Fruit fly (Drosophila melanogaster) whole organism, embryonic: ENCODE results near the gene sun.
A peak's percentile ranks its signal among the peaks of the same experiment; 100 is the strongest.

Experiments used
- BEAF-32 ChIP-seq: fragments of 200-800 bp; sonication (Bioruptor generic); optimal IDR thresholded peaks from 3 replicates; lab custom pipeline; 2017; ENCODE audit warnings: missing biosample characterization, missing genetic modification characterization, mild to moderate bottlenecking, moderate library complexity, missing genetic modification reagents
- CG10979 ChIP-seq: fragments of 200-800 bp; sonication (Bioruptor generic); optimal IDR thresholded peaks from 2 replicates; lab custom pipeline; 2018; ENCODE audit warnings: missing biosample characterization, mild to moderate bottlenecking, missing genetic modification characterization, moderate library complexity
- CG12391 ChIP-seq: fragments of 200-800 bp; sonication (Bioruptor generic); optimal IDR thresholded peaks from 3 replicates; lab custom pipeline; 2018; ENCODE audit warnings: missing biosample characterization, mild to moderate bottlenecking, missing genetic modification characterization, moderate library complexity
- CG13424 ChIP-seq: fragments of 200-800 bp; sonication (Bioruptor generic); optimal IDR thresholded peaks from 2 replicates; lab custom pipeline; 2019; ENCODE audit warnings: missing biosample characterization, mild to moderate bottlenecking, missing genetic modification characterization, moderate library complexity
- CG15011 ChIP-seq: fragments of 200-800 bp; sonication (Bioruptor generic); optimal IDR thresholded peaks from 3 replicates; lab custom pipeline; 2018; ENCODE audit warnings: missing biosample characterization, mild to moderate bottlenecking, missing genetic modification characterization
- CG15479 ChIP-seq: fragments of 200-800 bp; sonication (Bioruptor generic); optimal IDR thresholded peaks from 3 replicates; lab custom pipeline; 2019; ENCODE audit warnings: missing biosample characterization, mild to moderate bottlenecking, missing genetic modification characterization, moderate library complexity
- CG15601 ChIP-seq: fragments of 200-800 bp; sonication (Bioruptor generic); optimal IDR thresholded peaks from 3 replicates; lab custom pipeline; 2019; ENCODE audit warnings: missing biosample characterization, mild to moderate bottlenecking, missing genetic modification characterization, moderate library complexity
- CG17361 ChIP-seq: fragments of 200-800 bp; sonication (Bioruptor generic); IDR thresholded peaks from 3 replicates; pipeline ENCODE4 v1.3.6; 2022; ENCODE audit warnings: missing biosample characterization, missing genetic modification characterization
- CG18262 ChIP-seq: fragments of 200-800 bp; optimal IDR thresholded peaks from 3 replicates; lab custom pipeline; 2019; ENCODE audit warnings: missing biosample characterization, mild to moderate bottlenecking, missing genetic modification characterization, moderate library complexity
- CG3065 ChIP-seq: fragments of 200-800 bp; sonication (Bioruptor generic); optimal IDR thresholded peaks from 2 replicates; lab custom pipeline; 2016; ENCODE audit warnings: missing biosample characterization, missing genetic modification characterization
- CG32767 ChIP-seq: fragments of 200-800 bp; sonication (Bioruptor generic); IDR thresholded peaks from 2 replicates; pipeline ENCODE4 v1.3.6; 2022; ENCODE audit warnings: missing biosample characterization, missing genetic modification characterization
- CG3281 ChIP-seq: fragments of 200-800 bp; sonication (Bioruptor generic); optimal IDR thresholded peaks from 3 replicates; lab custom pipeline; 2017; ENCODE audit warnings: missing biosample characterization, mild to moderate bottlenecking, missing genetic modification characterization
- CG3726 ChIP-seq: fragments of 200-800 bp; sonication (Bioruptor generic); IDR thresholded peaks from 3 replicates; pipeline ENCODE4, ENCODE4 v1.3.6; 2022; ENCODE audit warnings: missing biosample characterization, missing genetic modification characterization
- CG3838 ChIP-seq: fragments of 200-800 bp; sonication (Bioruptor generic); optimal IDR thresholded peaks from 3 replicates; lab custom pipeline; 2016; ENCODE audit warnings: missing biosample characterization, missing genetic modification characterization
- CG4360 ChIP-seq: fragments of 200-800 bp; sonication (Bioruptor generic); IDR thresholded peaks from 2 replicates; pipeline ENCODE4 v1.3.6; 2022; ENCODE audit warnings: missing biosample characterization, missing genetic modification characterization
- CG6813 ChIP-seq: fragments of 200-800 bp; sonication (Bioruptor generic); optimal IDR thresholded peaks from 2 replicates; lab custom pipeline; 2017; ENCODE audit warnings: missing biosample characterization, missing genetic modification characterization, mild to moderate bottlenecking, moderate library complexity, missing genetic modification reagents
- CG8089 ChIP-seq: fragments of 200-800 bp; sonication (Bioruptor generic); optimal IDR thresholded peaks from 3 replicates; lab custom pipeline; 2016; ENCODE audit warnings: missing biosample characterization, missing genetic modification characterization
- CG8765 ChIP-seq: fragments of 200-800 bp; sonication (Bioruptor generic); IDR thresholded peaks from 2 replicates; pipeline ENCODE4 v1.3.6; 2022; ENCODE audit warnings: missing biosample characterization, missing genetic modification characterization
- Dp ChIP-seq: fragments of 200-800 bp; sonication (Bioruptor generic); optimal IDR thresholded peaks from 2 replicates; lab custom pipeline; 2018; ENCODE audit warnings: missing biosample characterization, mild to moderate bottlenecking, missing genetic modification characterization, moderate library complexity
- Dref ChIP-seq: fragments of 200-800 bp; sonication (Bioruptor generic); IDR thresholded peaks from 2 replicates; pipeline ENCODE4 v1.3.6; 2022; ENCODE audit warnings: missing biosample characterization, missing genetic modification characterization
- Drgx ChIP-seq: fragments of 200-800 bp; sonication (Bioruptor generic); IDR thresholded peaks from 2 replicates; pipeline ENCODE4 v1.3.6; 2022; ENCODE audit warnings: missing biosample characterization, missing genetic modification characterization
- Nf-YB ChIP-seq: fragments of 200-800 bp; sonication (Bioruptor generic); optimal IDR thresholded peaks from 3 replicates; lab custom pipeline; 2019; ENCODE audit warnings: missing biosample characterization, mild to moderate bottlenecking, missing genetic modification characterization, moderate library complexity
- Side ChIP-seq: fragments of 200-800 bp; sonication (Bioruptor generic); optimal IDR thresholded peaks from 2 replicates; lab custom pipeline; 2016; ENCODE audit warnings: missing biosample characterization, missing genetic modification characterization
- Sin3A ChIP-seq: fragments of >200 bp; optimal IDR thresholded peaks from 2 replicates; lab custom pipeline; 2018
- Sox102F ChIP-seq: fragments of 200-800 bp; sonication (Bioruptor generic); optimal IDR thresholded peaks from 2 replicates; lab custom pipeline; 2018; ENCODE audit warnings: missing biosample characterization, mild to moderate bottlenecking, missing genetic modification characterization, moderate library complexity
- Xrp1 ChIP-seq: fragments of 200-800 bp; sonication (Bioruptor generic); IDR thresholded peaks from 2 replicates; pipeline ENCODE4 v1.3.6; 2022; ENCODE audit warnings: missing biosample characterization, missing genetic modification characterization
- bab2 ChIP-seq: fragments of 200-800 bp; sonication (Bioruptor generic); optimal IDR thresholded peaks from 2 replicates; lab custom pipeline; 2016; ENCODE audit warnings: missing biosample characterization, missing genetic modification characterization
- cad ChIP-seq: fragments of >200 bp; optimal IDR thresholded peaks from 2 replicates; lab custom pipeline; 2017; ENCODE audit warnings: missing biosample characterization, missing genetic modification characterization
- croc ChIP-seq: fragments of 200-800 bp; sonication (Bioruptor generic); conservative IDR thresholded peaks from 3 replicates; pipeline ENCODE4 v1.3.6; 2022; ENCODE audit warnings: missing biosample characterization, missing genetic modification characterization
- crol ChIP-seq: fragments of 200-800 bp; sonication (Bioruptor generic); IDR thresholded peaks from 2 replicates; pipeline ENCODE4 v1.3.6; 2022; ENCODE audit warnings: missing biosample characterization, missing genetic modification characterization
- cwo ChIP-seq: fragments of 200-800 bp; sonication (Bioruptor generic); optimal IDR thresholded peaks from 3 replicates; lab custom pipeline; 2017; ENCODE audit warnings: missing biosample characterization, missing genetic modification characterization, mild to moderate bottlenecking, moderate library complexity, missing genetic modification reagents
- disco-r ChIP-seq: fragments of 200-800 bp; sonication (Bioruptor generic); optimal IDR thresholded peaks from 2 replicates; lab custom pipeline; 2016; ENCODE audit warnings: missing biosample characterization, missing genetic modification characterization
- esg ChIP-seq: fragments of 200-800 bp; sonication (Bioruptor generic); conservative IDR thresholded peaks from 2 replicates; pipeline ENCODE4 v1.3.6; 2022; ENCODE audit warnings: missing biosample characterization, missing genetic modification characterization
- exex ChIP-seq: fragments of 200-800 bp; sonication (Bioruptor generic); optimal IDR thresholded peaks from 4 replicates; lab custom pipeline; 2018; ENCODE audit warnings: missing biosample characterization, mild to moderate bottlenecking, missing genetic modification characterization, moderate library complexity
- gce ChIP-seq: fragments of 200-800 bp; sonication (Bioruptor generic); IDR thresholded peaks from 3 replicates; pipeline ENCODE4 v1.3.6; 2022; ENCODE audit warnings: missing biosample characterization, missing genetic modification characterization
- insv ChIP-seq, 2 experiments: fragments of 200-800 bp; sonication (Bioruptor generic); optimal IDR thresholded peaks; 3 replicates each; lab custom pipeline; 2016 to 2018; ENCODE audit warnings: missing biosample characterization in 2 of 2, missing genetic modification characterization in 2 of 2
- mam ChIP-seq: fragments of 200-800 bp; sonication (Bioruptor generic); optimal IDR thresholded peaks from 3 replicates; lab custom pipeline; 2016; ENCODE audit warnings: missing biosample characterization, missing genetic modification characterization
- nerfin-1 ChIP-seq: fragments of 200-800 bp; sonication (Bioruptor generic); optimal IDR thresholded peaks from 3 replicates; lab custom pipeline; 2019; ENCODE audit warnings: missing biosample characterization, mild to moderate bottlenecking, missing genetic modification characterization, moderate library complexity
- ranshi ChIP-seq: fragments of 200-800 bp; sonication (Bioruptor generic); IDR thresholded peaks from 2 replicates; pipeline ENCODE4 v1.3.6; 2022; ENCODE audit warnings: missing biosample characterization, missing genetic modification characterization
- ro ChIP-seq: fragments of 200-800 bp; sonication (Bioruptor generic); IDR thresholded peaks from 2 replicates; pipeline ENCODE4 v1.3.6; 2022; ENCODE audit warnings: missing biosample characterization, missing genetic modification characterization
- run ChIP-seq: fragments of 200-800 bp; sonication (Bioruptor generic); optimal IDR thresholded peaks from 3 replicates; lab custom pipeline; 2018; ENCODE audit warnings: missing biosample characterization, mild to moderate bottlenecking, missing genetic modification characterization
- salm ChIP-seq: fragments of 200-800 bp; sonication (Bioruptor generic); optimal IDR thresholded peaks from 2 replicates; lab custom pipeline; 2018; ENCODE audit warnings: missing biosample characterization, mild to moderate bottlenecking, missing genetic modification characterization
- sc ChIP-seq, 3 experiments: fragments of >200 bp in 2 of 3; fragments of 200-800 bp in 1 of 3; sonication (Bioruptor generic) in 1 of 3; optimal IDR thresholded peaks; 2 replicates in 2 of 3; 3 replicates in 1 of 3; lab custom pipeline; 2017; ENCODE audit warnings: mild to moderate bottlenecking in 1 of 3, missing biosample characterization in 1 of 3, missing genetic modification characterization in 1 of 3, missing genetic modification reagents in 1 of 3
- tap ChIP-seq: fragments of 200-800 bp; optimal IDR thresholded peaks from 3 replicates; lab custom pipeline; 2019; ENCODE audit warnings: missing biosample characterization, mild to moderate bottlenecking, missing genetic modification characterization, moderate library complexity
- usp ChIP-seq: fragments of >200 bp; optimal IDR thresholded peaks from 2 replicates; lab custom pipeline; 2017; ENCODE audit warnings: missing biosample characterization, missing genetic modification characterization
- vvl ChIP-seq: fragments of 200-800 bp; sonication (Bioruptor generic); IDR thresholded peaks from 2 replicates; pipeline ENCODE4 v1.3.6; 2022; ENCODE audit warnings: missing biosample characterization, missing genetic modification characterization
- wdn ChIP-seq: fragments of 200-800 bp; sonication (Bioruptor generic); IDR thresholded peaks from 2 replicates; pipeline ENCODE4 v1.3.6; 2022; ENCODE audit warnings: missing biosample characterization, missing genetic modification characterization
- yki ChIP-seq: fragments of >200 bp; optimal IDR thresholded peaks from 3 replicates; lab custom pipeline; 2018
- zen2 ChIP-seq: fragments of 200-800 bp; sonication (Bioruptor generic); IDR thresholded peaks from 3 replicates; pipeline ENCODE4 v1.3.6; 2022; ENCODE audit warnings: missing biosample characterization, missing genetic modification characterization; ENCODE audit not compliant: partially characterized antibody

Gene sun

dm6 chrX:15844139-15844538, 4.9 kb downstream of the sun start, which contains the start of the genes ArgRS and CG8578 (continued):
- peak; percentile 51; the same call in 1 of the 2 replicates for TF ChIP-seq Xrp1
- TF ChIP-seq vvl, result peak; percentile 75; the same call in 1 of the 2 replicates
- TF ChIP-seq salm, result no peak
- no peak for TF ChIP-seq CG3838 (GFP tag; lab: Kevin White, UChicago)
- peak; percentile 84 for TF ChIP-seq bab2
- TF ChIP-seq nerfin-1 (tag; lab: Kevin White, UChicago), result peak; percentile 23
- no peak for TF ChIP-seq yki (lab: Kevin White, UChicago)
- TF ChIP-seq Nf-YB, result no peak
- TF ChIP-seq CG3065, result no peak
- TF ChIP-seq exex (tag; lab: Kevin White, UChicago), result peak; percentile 29
- TF ChIP-seq CG12391, result peak; percentile 32
- TF ChIP-seq sc (optimal IDR thresholded peaks at IDR 0.05; lab: Kevin White, UChicago), result no peak
- no peak for TF ChIP-seq sc (GFP tag; optimal IDR thresholded peaks at IDR 0.05; lab: Kevin White, UChicago)
- peak; percentile 22 for TF ChIP-seq Dp (GFP tag; lab: Kevin White, UChicago)
- TF ChIP-seq insv (GFP tag; optimal IDR thresholded peaks at IDR 0.05; lab: Kevin White, UChicago), result peak in 1 of 2 experiments; percentile 40
- no peak for TF ChIP-seq cwo (GFP tag; lab: Kevin White, UChicago)
- peak; percentile 73 for TF ChIP-seq Dref (GFP tag; lab: Robert Waterston, UW)
- no peak for TF ChIP-seq CG3726 (GFP tag; lab: Robert Waterston, UW)
- no peak for TF ChIP-seq CG32767 (GFP tag; lab: Robert Waterston, UW)
- no peak for TF ChIP-seq CG15011 (GFP tag; lab: Kevin White, UChicago)
- TF ChIP-seq CG13424 (tag; lab: Kevin White, UChicago), result peak; percentile 50
- no peak for TF ChIP-seq usp (GFP tag; lab: Kevin White, UChicago)
- TF ChIP-seq ranshi (GFP tag; lab: Robert Waterston, UW), result no peak
- TF ChIP-seq run (tag; lab: Kevin White, UChicago), result no peak
- no peak for TF ChIP-seq CG3281 (GFP tag; lab: Kevin White, UChicago)
- TF ChIP-seq CG15601, result no peak
- TF ChIP-seq disco-r, result no peak
- TF ChIP-seq CG10979 (tag; lab: Kevin White, UChicago), result peak; percentile 21
- TF ChIP-seq Side (GFP tag; lab: Kevin White, UChicago), result peak; percentile 80
- no peak for TF ChIP-seq tap (tag; lab: Kevin White, UChicago)
- TF ChIP-seq zen2, result no peak; the same call in 2 of the 3 replicates
- no peak for TF ChIP-seq gce (GFP tag; lab: Robert Waterston, UW)
- no peak for TF ChIP-seq CG15479 (GFP tag; lab: Kevin White, UChicago)
- no peak for TF ChIP-seq crol (GFP tag; lab: Robert Waterston, UW)
- TF ChIP-seq mam (GFP tag; lab: Kevin White, UChicago), result peak; percentile 91
- no peak for TF ChIP-seq esg
- TF ChIP-seq CG8765 (GFP tag; lab: Robert Waterston, UW), result peak; percentile 56; the same call in 1 of the 2 replicates
- TF ChIP-seq CG4360 (GFP tag; lab: Robert Waterston, UW), result no peak
- peak; percentile 73 for TF ChIP-seq CG18262 (tag; lab: Kevin White, UChicago)
- no peak for TF ChIP-seq cad
- peak; percentile 86 for TF ChIP-seq CG17361 (GFP tag; lab: Robert Waterston, UW)
- peak; percentile 96 for TF ChIP-seq Sin3A (lab: Kevin White, UChicago)
- TF ChIP-seq Sox102F (GFP tag; lab: Kevin White, UChicago), result no peak
- peak; percentile 40; the same call in 1 of the 3 replicates for TF ChIP-seq croc (GFP tag; lab: Robert Waterston, UW)
- no peak for TF ChIP-seq ro
- no peak for TF ChIP-seq CG6813 (GFP tag; lab: Kevin White, UChicago)
- no peak for TF ChIP-seq CG8089 (GFP tag; lab: Kevin White, UChicago)
- peak; percentile 19; the same call in 1 of the 2 replicates for TF ChIP-seq Drgx (GFP tag; lab: Robert Waterston, UW)
- peak; percentile 93 for TF ChIP-seq BEAF-32
- 0 out of 2 replicates have a peak, but pooled peaks have one; percentile 26 for TF ChIP-seq wdn (GFP tag; lab: Robert Waterston, UW)
